Fruit fly (Drosophila melanogaster) whole organism, embryonic: Measurements from ENCODE around the gene CG17118.

Experiments used
- Atf-2 ChIP-seq: fragments of 200-800 bp; sonication (Bioruptor generic); optimal IDR thresholded peaks from 2 replicates; lab custom pipeline; 2016; ENCODE audit warnings: missing biosample characterization, missing genetic modification characterization
- Awh ChIP-seq: fragments of 200-800 bp; sonication (Bioruptor generic); IDR thresholded peaks from 2 replicates; pipeline ENCODE4, ENCODE4 v1.3.6; 2022; ENCODE audit warnings: missing biosample characterization, missing genetic modification characterization
- CG10565 ChIP-seq: fragments of 200-800 bp; sonication (Bioruptor generic); optimal IDR thresholded peaks from 3 replicates; lab custom pipeline; 2016; ENCODE audit warnings: missing biosample characterization, mild to moderate bottlenecking, missing genetic modification characterization
- CG12071 ChIP-seq: fragments of 200-800 bp; sonication (Bioruptor generic); optimal IDR thresholded peaks from 3 replicates; lab custom pipeline; 2018; ENCODE audit warnings: missing biosample characterization, mild to moderate bottlenecking, missing genetic modification characterization
- CG12659 ChIP-seq: fragments of 200-800 bp; sonication (Bioruptor generic); optimal IDR thresholded peaks from 3 replicates; lab custom pipeline; 2017; ENCODE audit warnings: mild to moderate bottlenecking, missing biosample characterization, missing genetic modification reagents, missing genetic modification characterization
- CG14710 ChIP-seq: fragments of 200-800 bp; sonication (Bioruptor generic); optimal IDR thresholded peaks from 3 replicates; lab custom pipeline; 2019; ENCODE audit warnings: missing biosample characterization, mild to moderate bottlenecking, missing genetic modification characterization, moderate library complexity
- CG15011 ChIP-seq: fragments of 200-800 bp; sonication (Bioruptor generic); optimal IDR thresholded peaks from 3 replicates; lab custom pipeline; 2018; ENCODE audit warnings: missing biosample characterization, mild to moderate bottlenecking, missing genetic modification characterization
- CG1602 ChIP-seq: fragments of 200-800 bp; sonication (Bioruptor generic); optimal IDR thresholded peaks from 3 replicates; lab custom pipeline; 2016; ENCODE audit warnings: missing biosample characterization, missing genetic modification characterization
- CG17385 ChIP-seq: fragments of 200-800 bp; sonication (Bioruptor generic); optimal IDR thresholded peaks from 3 replicates; lab custom pipeline; 2018; ENCODE audit warnings: missing biosample characterization, mild to moderate bottlenecking, missing genetic modification characterization
- CG18011 ChIP-seq: fragments of 200-800 bp; sonication (Bioruptor generic); optimal IDR thresholded peaks from 2 replicates; lab custom pipeline; 2017; ENCODE audit warnings: missing biosample characterization, missing genetic modification characterization, mild to moderate bottlenecking, moderate library complexity, missing genotype
- CG18262 ChIP-seq: fragments of 200-800 bp; optimal IDR thresholded peaks from 3 replicates; lab custom pipeline; 2019; ENCODE audit warnings: missing biosample characterization, mild to moderate bottlenecking, missing genetic modification characterization, moderate library complexity
- CG18476 ChIP-seq: fragments of 200-800 bp; sonication (Bioruptor generic); optimal IDR thresholded peaks from 2 replicates; lab custom pipeline; 2016; ENCODE audit warnings: missing biosample characterization, mild to moderate bottlenecking, missing genetic modification characterization
- CG18619 ChIP-seq: fragments of 200-800 bp; sonication (Bioruptor generic); optimal IDR thresholded peaks from 3 replicates; lab custom pipeline; 2017; ENCODE audit warnings: missing biosample characterization, mild to moderate bottlenecking, missing genetic modification characterization
- CG18764 ChIP-seq: fragments of 200-800 bp; sonication (Bioruptor generic); optimal IDR thresholded peaks from 3 replicates; lab custom pipeline; 2016; ENCODE audit warnings: missing biosample characterization, missing genetic modification characterization
- CG31441 ChIP-seq: fragments of 200-800 bp; sonication (Bioruptor generic); IDR thresholded peaks from 2 replicates; pipeline ENCODE4 v1.3.6; 2022; ENCODE audit warnings: missing biosample characterization, missing genetic modification characterization
- CG3281 ChIP-seq: fragments of 200-800 bp; sonication (Bioruptor generic); optimal IDR thresholded peaks from 3 replicates; lab custom pipeline; 2017; ENCODE audit warnings: missing biosample characterization, mild to moderate bottlenecking, missing genetic modification characterization
- CG3726 ChIP-seq: fragments of 200-800 bp; sonication (Bioruptor generic); IDR thresholded peaks from 3 replicates; pipeline ENCODE4, ENCODE4 v1.3.6; 2022; ENCODE audit warnings: missing biosample characterization, missing genetic modification characterization
- CG4617 ChIP-seq: fragments of 200-800 bp; sonication (Bioruptor generic); optimal IDR thresholded peaks from 3 replicates; lab custom pipeline; 2016; ENCODE audit warnings: missing biosample characterization, missing genetic modification characterization, borderline replicate concordance
- CG6854 ChIP-seq: fragments of 200-800 bp; sonication (Bioruptor generic); optimal IDR thresholded peaks from 3 replicates; lab custom pipeline; 2017; ENCODE audit warnings: missing biosample characterization, mild to moderate bottlenecking, missing genetic modification characterization
- CG7357 ChIP-seq: fragments of 200-800 bp; sonication (Bioruptor generic); IDR thresholded peaks from 3 replicates; pipeline ENCODE4 v1.3.6; 2022; ENCODE audit warnings: missing biosample characterization, missing genetic modification characterization
- CG7372 ChIP-seq: fragments of 200-800 bp; sonication (Bioruptor generic); IDR thresholded peaks from 2 replicates; pipeline ENCODE4 v1.3.6; 2022; ENCODE audit warnings: missing biosample characterization, missing genetic modification characterization
- CG7987 ChIP-seq: fragments of 200-800 bp; sonication (Bioruptor generic); optimal IDR thresholded peaks from 2 replicates; lab custom pipeline; 2018; ENCODE audit warnings: missing biosample characterization, mild to moderate bottlenecking, missing genetic modification characterization, moderate library complexity
- CG9609 ChIP-seq: fragments of 200-800 bp; sonication (Bioruptor generic); optimal IDR thresholded peaks from 3 replicates; lab custom pipeline; 2016; ENCODE audit warnings: missing biosample characterization, missing genetic modification characterization
- CG9797 ChIP-seq: fragments of 200-800 bp; sonication (Bioruptor generic); optimal IDR thresholded peaks from 3 replicates; lab custom pipeline; 2018; ENCODE audit warnings: missing biosample characterization, mild to moderate bottlenecking, missing genetic modification characterization
- Dip3 ChIP-seq: fragments of 200-800 bp; sonication (Bioruptor generic); optimal IDR thresholded peaks from 3 replicates; lab custom pipeline; 2016; ENCODE audit warnings: missing biosample characterization, missing genetic modification characterization
- Doc3 ChIP-seq: fragments of 200-800 bp; sonication (Bioruptor generic); IDR thresholded peaks from 3 replicates; pipeline ENCODE4 v1.3.6; 2022; ENCODE audit warnings: missing biosample characterization, missing genetic modification characterization; ENCODE audit not compliant: partially characterized antibody
- Gug ChIP-seq: fragments of 200-800 bp; sonication (Bioruptor generic); IDR thresholded peaks from 4 replicates; pipeline ENCODE4 v1.3.6; 2022; ENCODE audit warnings: missing biosample characterization, missing genetic modification characterization
- Hr51 ChIP-seq, 2 experiments: fragments of 200-800 bp; sonication (Bioruptor generic); optimal IDR thresholded peaks; 2 replicates in 1 of 2; 3 replicates in 1 of 2; lab custom pipeline; 2016 to 2018; ENCODE audit warnings: missing biosample characterization in 2 of 2, missing genetic modification characterization in 2 of 2, mild to moderate bottlenecking in 1 of 2, moderate library complexity in 1 of 2
- NK7.1 ChIP-seq: fragments of 200-800 bp; sonication (Bioruptor generic); optimal IDR thresholded peaks from 3 replicates; lab custom pipeline; 2016; ENCODE audit warnings: missing biosample characterization, missing genetic modification characterization
- Ravus ChIP-seq: fragments of 200-800 bp; sonication (Bioruptor generic); IDR thresholded peaks from 2 replicates; pipeline ENCODE4 v1.3.6; 2022; ENCODE audit warnings: missing biosample characterization, missing genetic modification characterization
- ab ChIP-seq: fragments of 200-800 bp; sonication (Bioruptor generic); optimal IDR thresholded peaks from 2 replicates; lab custom pipeline; 2016; ENCODE audit warnings: missing biosample characterization, missing genetic modification characterization
- cad ChIP-seq: fragments of >200 bp; optimal IDR thresholded peaks from 2 replicates; lab custom pipeline; 2017; ENCODE audit warnings: missing biosample characterization, missing genetic modification characterization
- chif ChIP-seq, 2 experiments: fragments of 200-800 bp; sonication (Bioruptor generic); optimal IDR thresholded peaks; 3 replicates each; lab custom pipeline; 2016; ENCODE audit warnings: missing biosample characterization in 2 of 2, missing genetic modification characterization in 2 of 2
- chn ChIP-seq: fragments of 200-800 bp; sonication (Bioruptor generic); optimal IDR thresholded peaks from 2 replicates; lab custom pipeline; 2016; ENCODE audit warnings: missing biosample characterization, missing genetic modification characterization
- danr ChIP-seq: fragments of 200-800 bp; sonication (Bioruptor generic); IDR thresholded peaks from 2 replicates; pipeline ENCODE4 v1.3.6; 2022; ENCODE audit warnings: missing biosample characterization, missing genetic modification characterization
- disco-r ChIP-seq: fragments of 200-800 bp; sonication (Bioruptor generic); optimal IDR thresholded peaks from 2 replicates; lab custom pipeline; 2016; ENCODE audit warnings: missing biosample characterization, missing genetic modification characterization
- emc ChIP-seq: fragments of 200-800 bp; sonication (Bioruptor generic); optimal IDR thresholded peaks from 2 replicates; lab custom pipeline; 2016; ENCODE audit warnings: missing biosample characterization, missing genetic modification characterization
- fu2 ChIP-seq: fragments of 200-800 bp; sonication (Bioruptor generic); optimal IDR thresholded peaks from 2 replicates; lab custom pipeline; 2016; ENCODE audit warnings: missing biosample characterization, missing genetic modification characterization
- hbn ChIP-seq: fragments of 200-800 bp; sonication (Bioruptor generic); IDR thresholded peaks from 2 replicates; pipeline ENCODE4 v1.3.6; 2022; ENCODE audit warnings: missing biosample characterization, missing genetic modification characterization; ENCODE audit not compliant: partially characterized antibody
- jigr1 ChIP-seq: fragments of 200-800 bp; sonication (Bioruptor generic); IDR thresholded peaks from 3 replicates; pipeline ENCODE4 v1.3.6; 2022; ENCODE audit warnings: missing biosample characterization, missing genetic modification characterization
- lilli ChIP-seq: fragments of 200-800 bp; sonication (Bioruptor generic); optimal IDR thresholded peaks from 3 replicates; lab custom pipeline; 2016; ENCODE audit warnings: missing biosample characterization, missing genetic modification characterization
- lmd ChIP-seq: fragments of 200-800 bp; sonication (Bioruptor generic); IDR thresholded peaks from 2 replicates; pipeline ENCODE4 v1.3.6; 2022; ENCODE audit warnings: missing biosample characterization, missing genetic modification characterization
- lola ChIP-seq, 3 experiments: fragments of >200 bp in 2 of 3; fragments of 200-800 bp in 1 of 3; sonication (Bioruptor generic) in 1 of 3; optimal IDR thresholded peaks; 2 replicates each; lab custom pipeline; 2017 to 2019; ENCODE audit warnings: missing biosample characterization in 3 of 3, missing genetic modification characterization in 3 of 3, mild to moderate bottlenecking in 1 of 3, moderate library complexity in 1 of 3
- pho ChIP-seq: fragments of 200-800 bp; sonication (Bioruptor generic); optimal IDR thresholded peaks from 2 replicates; lab custom pipeline; 2016; ENCODE audit warnings: missing biosample characterization, missing genetic modification characterization
- rib ChIP-seq: fragments of 200-800 bp; sonication (Bioruptor generic); IDR thresholded peaks from 2 replicates; pipeline ENCODE4 v1.3.6; 2022; ENCODE audit warnings: missing biosample characterization, missing genetic modification characterization
- sd ChIP-seq: fragments of 200-800 bp; sonication (Bioruptor generic); optimal IDR thresholded peaks from 3 replicates; lab custom pipeline; 2018; ENCODE audit warnings: missing biosample characterization, mild to moderate bottlenecking, missing genetic modification characterization, moderate library complexity
- sens-2 ChIP-seq: fragments of 200-800 bp; sonication (Bioruptor generic); IDR thresholded peaks from 2 replicates; pipeline ENCODE4 v1.3.6; 2022; ENCODE audit warnings: missing biosample characterization, missing genetic modification characterization
- ttk ChIP-seq: fragments of 200-800 bp; sonication (Bioruptor generic); IDR thresholded peaks from 2 replicates; pipeline ENCODE4 v2.1.2; 2022; ENCODE audit warnings: missing biosample characterization, missing genetic modification characterization
- vfl ChIP-seq: fragments of 200-800 bp; sonication (Bioruptor generic); optimal IDR thresholded peaks from 2 replicates; lab custom pipeline; 2016; ENCODE audit warnings: missing biosample characterization, missing genetic modification characterization

Gene CG17118

dm6 chr2L:10751879-10752620 lies 22.0 kb downstream of the CG17118 start (continued):
- no peak for TF ChIP-seq chn (GFP tag; lab: Kevin White, UChicago)
- peak; percentile 54 for TF ChIP-seq danr
- peak; percentile 51 for TF ChIP-seq CG9797
- peak; percentile 75 for TF ChIP-seq CG6854
- TF ChIP-seq CG17385 (GFP tag; lab: Kevin White, UChicago): peak; percentile 43
- TF ChIP-seq CG4617: peak; percentile 53
- TF ChIP-seq CG18011: peak; percentile 35
- peak; percentile 88 for TF ChIP-seq CG15011
- TF ChIP-seq emc (GFP tag; lab: Kevin White, UChicago): peak; percentile 3
- peak; percentile 96 for TF ChIP-seq Awh (GFP tag; lab: Robert Waterston, UW)
- TF ChIP-seq Dip3 (GFP tag; lab: Kevin White, UChicago): no peak
- peak; percentile 73 for TF ChIP-seq CG18476 (GFP tag; lab: Kevin White, UChicago)
- TF ChIP-seq ttk (GFP tag; lab: Robert Waterston, UW): peak; percentile 68
- no peak for TF ChIP-seq lilli (GFP tag; lab: Kevin White, UChicago)
- peak; percentile 59 for TF ChIP-seq CG3281 (GFP tag; lab: Kevin White, UChicago)
- TF ChIP-seq CG7357 (GFP tag; lab: Robert Waterston, UW): peak; percentile 48; the same call in 2 of the 3 replicates
- no peak for TF ChIP-seq Doc3 (GFP tag; lab: Robert Waterston, UW)
- peak; percentile 72; the same call in 1 of the 3 replicates for TF ChIP-seq CG3726 (GFP tag; lab: Robert Waterston, UW)
- peak; percentile 86 for TF ChIP-seq CG12071 (GFP tag; lab: Kevin White, UChicago)
- no peak for TF ChIP-seq vfl (GFP tag; lab: Kevin White, UChicago)
- TF ChIP-seq sens-2 (GFP tag; lab: Robert Waterston, UW): peak; percentile 58; the same call in 1 of the 2 replicates
- TF ChIP-seq sd (tag; lab: Kevin White, UChicago): peak; percentile 64
- TF ChIP-seq Atf-2: peak; percentile 87
- no peak for TF ChIP-seq cad (GFP tag; lab: Kevin White, UChicago)
- peak; percentile 37; the same call in 1 of the 2 replicates for TF ChIP-seq rib
- peak; percentile 18 for TF ChIP-seq ab (GFP tag; lab: Kevin White, UChicago)
- TF ChIP-seq pho (GFP tag; lab: Kevin White, UChicago): peak; percentile 55
- TF ChIP-seq Hr51 (GFP tag; optimal IDR thresholded peaks at IDR 0.05; lab: Kevin White, UChicago): peak; percentile 48 to 81
- TF ChIP-seq CG7987 (GFP tag; lab: Kevin White, UChicago): peak; percentile 93
- peak; percentile 60 for TF ChIP-seq fu2
- TF ChIP-seq CG18619 (GFP tag; lab: Kevin White, UChicago): peak; percentile 88
- no peak for TF ChIP-seq hbn
- TF ChIP-seq disco-r (GFP tag; lab: Kevin White, UChicago): peak; percentile 80
- peak; percentile 25 for TF ChIP-seq CG10565
- TF ChIP-seq CG9609 (GFP tag; lab: Kevin White, UChicago): peak; percentile 80
- peak; percentile 95 for TF ChIP-seq CG14710 (tag; lab: Kevin White, UChicago)
- peak; percentile 88 to 93 for TF ChIP-seq chif (GFP tag; optimal IDR thresholded peaks at IDR 0.05; lab: Kevin White, UChicago)
- TF ChIP-seq Gug (GFP tag; lab: Robert Waterston, UW): no peak; the same call in 2 of the 4 replicates
- peak; percentile 92 for TF ChIP-seq CG18764 (GFP tag; lab: Kevin White, UChicago)
- TF ChIP-seq CG31441 (GFP tag; lab: Robert Waterston, UW): peak; percentile 84
- no peak for TF ChIP-seq jigr1 (GFP tag; lab: Robert Waterston, UW)
- TF ChIP-seq lmd (GFP tag; lab: Robert Waterston, UW): peak; percentile 28
- TF ChIP-seq CG12659 (GFP tag; lab: Kevin White, UChicago): peak; percentile 64
- TF ChIP-seq Ravus: no peak
- TF ChIP-seq lola (GFP tag; optimal IDR thresholded peaks at IDR 0.05; lab: Kevin White, UChicago): peak in 1 of 3 experiments; percentile 94
- TF ChIP-seq CG18262 (tag; lab: Kevin White, UChicago): peak; percentile 86
- TF ChIP-seq NK7.1 (GFP tag; lab: Kevin White, UChicago): peak; percentile 88
- peak; percentile 88 for TF ChIP-seq CG1602 (GFP tag; lab: Kevin White, UChicago)
- TF ChIP-seq CG7372 (GFP tag; lab: Robert Waterston, UW): peak; percentile 28; the same call in 1 of the 2 replicates
